In genomic region chrV:1366082-1366481, ce11 we compare ENCODE assay signal across 2 worm cellular contexts.
TF ChIP-seq lines count a peak whose summit lies in the region.

No protein-coding gene starts in this region.

TF ChIP-seq in whole organism, L1 larva, 84 proteins besides CTCF, POLR2A, EP300 and RAD21 (continued from another document):
- TF ChIP-seq ztf-4 (tag; optimal IDR thresholded peaks at IDR 0.05; lab: Kevin White, UChicago) (peak; percentile 33), tlp-1 (tag; optimal IDR thresholded peaks at IDR 0.05; lab: Kevin White, UChicago) (no peak), pqm-1 (tag; optimal IDR thresholded peaks at IDR 0.05; lab: Kevin White, UChicago) (no peak), efl-3 (GFP tag; optimal IDR thresholded peaks at IDR 0.05; lab: Kevin White, UChicago) (no peak), efl-1 (optimal IDR thresholded peaks at IDR 0.05; lab: Kevin White, UChicago) (peak; percentile 20 to 31), efl-1 (GFP tag; optimal IDR thresholded peaks at IDR 0.05 in 1 of 2; lab: Kevin White, UChicago) (peak in 1 of 2 experiments; percentile 35), mdl-1 (tag; optimal IDR thresholded peaks at IDR 0.05; lab: Kevin White, UChicago) (peak; percentile 24 to 30), lin-39 (tag; optimal IDR thresholded peaks at IDR 0.05; lab: Kevin White, UChicago) (no peak), fkh-8 (tag; optimal IDR thresholded peaks at IDR 0.05; lab: Kevin White, UChicago) (peak; percentile 94), snu-23 (GFP tag; optimal IDR thresholded peaks at IDR 0.05; lab: Kevin White, UChicago) (peak; percentile 47), fos-1 (tag; optimal IDR thresholded peaks at IDR 0.05; lab: Kevin White, UChicago) (no peak), unc-98 (GFP tag; IDR thresholded peaks at IDR 0.05; lab: Robert Waterston, UW) (no peak), nhr-12 (tag; optimal IDR thresholded peaks at IDR 0.05; lab: Kevin White, UChicago) (no peak), blmp-1 (tag; optimal IDR thresholded peaks at IDR 0.05; lab: Kevin White, UChicago) (no peak), tbx-2 (tag; optimal IDR thresholded peaks at IDR 0.05; lab: Kevin White, UChicago) (peak; percentile 36), egl-13 (tag; optimal IDR thresholded peaks at IDR 0.05; lab: Kevin White, UChicago) (peak; percentile 83), ceh-82 (tag; optimal IDR thresholded peaks at IDR 0.05; lab: Kevin White, UChicago) (peak in 2 of 3 experiments; percentile 38 to 47), dsc-1 (tag; optimal IDR thresholded peaks at IDR 0.05; lab: Kevin White, UChicago) (peak; percentile 82), ceh-88 (GFP tag; IDR thresholded peaks at IDR 0.05; lab: Robert Waterston, UW) (no peak), elt-3 (tag; optimal IDR thresholded peaks at IDR 0.05; lab: Kevin White, UChicago) (no peak), elt-2 (tag; optimal IDR thresholded peaks at IDR 0.05; lab: Kevin White, UChicago) (no peak), zip-4 (GFP tag; optimal IDR thresholded peaks at IDR 0.05; lab: Kevin White, UChicago) (no peak), vab-15 (tag; optimal IDR thresholded peaks at IDR 0.05; lab: Kevin White, UChicago) (no peak), rnt-1 (tag; optimal IDR thresholded peaks at IDR 0.05; lab: Kevin White, UChicago) (no peak), nhr-85 (tag; lab: Kevin White, UChicago) (no peak), hlh-17 (GFP tag; optimal IDR thresholded peaks at IDR 0.05; lab: Kevin White, UChicago; ENCODE audit: borderline replicate concordance) (no peak), alr-1 (tag; optimal IDR thresholded peaks at IDR 0.05; lab: Kevin White, UChicago; ENCODE audit: borderline replicate concordance) (no peak), aha-1 (tag; optimal IDR thresholded peaks at IDR 0.05; lab: Kevin White, UChicago) (no peak), xbp-1 (tag; optimal IDR thresholded peaks at IDR 0.05; lab: Kevin White, UChicago) (peak; percentile 46), nhr-47 (tag; optimal IDR thresholded peaks at IDR 0.05; lab: Kevin White, UChicago) (peak; percentile 79), sup-37 (GFP tag; optimal IDR thresholded peaks at IDR 0.05; lab: Kevin White, UChicago) (no peak), ces-1 (GFP tag; optimal IDR thresholded peaks at IDR 0.05; lab: Kevin White, UChicago) (peak; percentile 45), swsn-7 (tag; optimal IDR thresholded peaks at IDR 0.05; lab: Kevin White, UChicago) (peak; percentile 66), fkh-4 (tag; optimal IDR thresholded peaks at IDR 0.05; lab: Kevin White, UChicago; ENCODE audit: borderline replicate concordance) (no peak), zag-1 (tag; optimal IDR thresholded peaks at IDR 0.05; lab: Kevin White, UChicago) (no peak), hlh-4 (tag; optimal IDR thresholded peaks at IDR 0.05; lab: Kevin White, UChicago) (no peak), snpc-4 (tag; optimal IDR thresholded peaks at IDR 0.05; lab: Kevin White, UChicago) (no peak), lsy-2 (tag; optimal IDR thresholded peaks at IDR 0.05; lab: Kevin White, UChicago) (peak; percentile 32 to 47), nhr-76 (tag; optimal IDR thresholded peaks at IDR 0.05; lab: Kevin White, UChicago) (no peak), lin-14 (GFP tag; optimal IDR thresholded peaks at IDR 0.05; lab: Kevin White, UChicago) (peak; percentile 98), F16B12.6 (tag; optimal IDR thresholded peaks at IDR 0.05; lab: Kevin White, UChicago) (no peak), mab-9 (GFP tag; IDR thresholded peaks at IDR 0.05; lab: Robert Waterston, UW) (no peak), unc-86 (tag; optimal IDR thresholded peaks at IDR 0.05; lab: Kevin White, UChicago) (peak; percentile 78), ceh-63 (GFP tag; optimal IDR thresholded peaks at IDR 0.05; lab: Kevin White, UChicago) (peak; percentile 7), lin-35 (GFP tag; optimal IDR thresholded peaks at IDR 0.05; lab: Kevin White, UChicago) (peak in 1 of 2 experiments; percentile 23), fkh-10 (GFP tag; optimal IDR thresholded peaks at IDR 0.05; lab: Kevin White, UChicago) (peak; percentile 21), dpl-1 (GFP tag; optimal IDR thresholded peaks at IDR 0.05; lab: Kevin White, UChicago) (peak in 1 of 3 experiments; percentile 24), grh-1 (GFP tag; IDR thresholded peaks at IDR 0.05; lab: Robert Waterston, UW) (no peak), ceh-90 (tag; optimal IDR thresholded peaks at IDR 0.05; lab: Kevin White, UChicago) (no peak), lir-3 (tag; optimal IDR thresholded peaks at IDR 0.05; lab: Kevin White, UChicago; ENCODE audit: poor library complexity) (peak; percentile 30), nhr-11 (tag; optimal IDR thresholded peaks at IDR 0.05; lab: Kevin White, UChicago) (no peak), skn-1 (tag; optimal IDR thresholded peaks at IDR 0.05; lab: Kevin White, UChicago) (no peak), irx-1 (tag; optimal IDR thresholded peaks at IDR 0.05; lab: Kevin White, UChicago) (no peak), sox-4 (tag; optimal IDR thresholded peaks at IDR 0.05; lab: Kevin White, UChicago) (no peak), isw-1 (GFP tag; IDR thresholded peaks at IDR 0.05; lab: Robert Waterston, UW) (peak; percentile 32; the same call in 1 of the 2 replicates), mep-1 (tag; optimal IDR thresholded peaks at IDR 0.05; lab: Kevin White, UChicago) (peak; percentile 43), pag-3 (tag; optimal IDR thresholded peaks at IDR 0.05; lab: Kevin White, UChicago; ENCODE audit: borderline replicate concordance, insufficient read depth) (no peak), unc-62 (GFP tag; optimal IDR thresholded peaks at IDR 0.05; lab: Kevin White, UChicago) (no peak), pax-3 (tag; optimal IDR thresholded peaks at IDR 0.05; lab: Kevin White, UChicago) (peak; percentile 19)

TF ChIP-seq in whole organism, L2 larva, 48 proteins besides CTCF, POLR2A, EP300 and RAD21 (continued from another document):
- no peak for TF ChIP-seq snpc-4 (tag; optimal IDR thresholded peaks at IDR 0.05; lab: Kevin White, UChicago)
- no peak for TF ChIP-seq F13H6.1 (tag; optimal IDR thresholded peaks at IDR 0.05; lab: Kevin White, UChicago)
- no peak for TF ChIP-seq ZK546.5 (tag; optimal IDR thresholded peaks at IDR 0.05; lab: Kevin White, UChicago)
- no peak for TF ChIP-seq aly-2 (tag; optimal IDR thresholded peaks at IDR 0.05; lab: Kevin White, UChicago)
- no peak for TF ChIP-seq nhr-6 (tag; optimal IDR thresholded peaks at IDR 0.05; lab: Kevin White, UChicago)
- no peak for TF ChIP-seq nhr-12 (tag; optimal IDR thresholded peaks at IDR 0.05; lab: Kevin White, UChicago)
- TF ChIP-seq C34F6.9 (tag; optimal IDR thresholded peaks at IDR 0.05; lab: Kevin White, UChicago) = peak; percentile 82
- no peak for TF ChIP-seq dmd-4 (tag; optimal IDR thresholded peaks at IDR 0.05; lab: Kevin White, UChicago)
- TF ChIP-seq ztf-1 (GFP tag; conservative IDR thresholded peaks at IDR 0.05; lab: Robert Waterston, UW) = no peak
- no peak for TF ChIP-seq lin-39 (tag; optimal IDR thresholded peaks at IDR 0.05; lab: Kevin White, UChicago)
- TF ChIP-seq mbf-1 (tag; optimal IDR thresholded peaks at IDR 0.05; lab: Kevin White, UChicago) = no peak
- no peak for TF ChIP-seq elt-3 (tag; optimal IDR thresholded peaks at IDR 0.05; lab: Kevin White, UChicago)
- no peak for TF ChIP-seq Y55F3AM.14 (GFP tag; optimal IDR thresholded peaks at IDR 0.05; lab: Kevin White, UChicago)
- no peak for TF ChIP-seq nhr-77 (tag; optimal IDR thresholded peaks at IDR 0.05; lab: Kevin White, UChicago)
- no peak for TF ChIP-seq ceh-16 (tag; optimal IDR thresholded peaks at IDR 0.05; lab: Kevin White, UChicago)
- TF ChIP-seq alr-1 (tag; optimal IDR thresholded peaks at IDR 0.05; lab: Kevin White, UChicago) = no peak
- peak; percentile 15 for TF ChIP-seq sem-4 (tag; optimal IDR thresholded peaks at IDR 0.05; lab: Kevin White, UChicago)
- no peak for TF ChIP-seq nhr-25 (tag; optimal IDR thresholded peaks at IDR 0.05; lab: Kevin White, UChicago)
- TF ChIP-seq mdl-1 (tag; optimal IDR thresholded peaks at IDR 0.05; lab: Kevin White, UChicago) = peak; percentile 23 to 76
- no peak for TF ChIP-seq ztf-11 (tag; optimal IDR thresholded peaks at IDR 0.05; lab: Kevin White, UChicago)
- no peak for TF ChIP-seq ztf-4 (tag; optimal IDR thresholded peaks at IDR 0.05; lab: Kevin White, UChicago)
- TF ChIP-seq lsy-2 (tag; optimal IDR thresholded peaks at IDR 0.05; lab: Kevin White, UChicago) = peak in 1 of 2 experiments; percentile 66
- TF ChIP-seq skn-1 (tag; optimal IDR thresholded peaks at IDR 0.05; lab: Kevin White, UChicago) = no peak
- no peak for TF ChIP-seq mab-5 (tag; optimal IDR thresholded peaks at IDR 0.05; lab: Kevin White, UChicago)
- TF ChIP-seq zag-1 (tag; optimal IDR thresholded peaks at IDR 0.05; lab: Kevin White, UChicago) = peak; percentile 21
- no peak for TF ChIP-seq unc-39 (tag; optimal IDR thresholded peaks at IDR 0.05; lab: Kevin White, UChicago)
- peak; percentile 42 for TF ChIP-seq sma-9 (GFP tag; optimal IDR thresholded peaks at IDR 0.05; lab: Kevin White, UChicago)
- TF ChIP-seq sma-9 (tag; optimal IDR thresholded peaks at IDR 0.05; lab: Kevin White, UChicago) = no peak
- no peak for TF ChIP-seq unc-62 (GFP tag; optimal IDR thresholded peaks at IDR 0.05; lab: Kevin White, UChicago)
- peak; percentile 60 for TF ChIP-seq unc-55 (GFP tag; optimal IDR thresholded peaks at IDR 0.05; lab: Kevin White, UChicago)
- TF ChIP-seq lin-13 (GFP tag; optimal IDR thresholded peaks at IDR 0.05; lab: Kevin White, UChicago) = no peak
- TF ChIP-seq blmp-1 (tag; optimal IDR thresholded peaks at IDR 0.05; lab: Kevin White, UChicago; ENCODE audit: insufficient read depth) = no peak
- TF ChIP-seq fos-1 (tag; optimal IDR thresholded peaks at IDR 0.05; lab: Kevin White, UChicago) = peak; percentile 0
- TF ChIP-seq lin-11 (tag; optimal IDR thresholded peaks at IDR 0.05; lab: Kevin White, UChicago) = peak; percentile 2
- no peak for TF ChIP-seq R02D3.7 (tag; optimal IDR thresholded peaks at IDR 0.05; lab: Kevin White, UChicago)
